Worm (Caenorhabditis elegans): ENCODE data around the gene fbxa-78.

fbxa-78 gene

ce11 chrIII:1289139-1289538, 30.9 kb upstream of the fbxa-78 start:
- TF ChIP-seq elt-2 (tag; optimal IDR thresholded peaks at IDR 0.05) (peak; percentile 96), ama-1 (optimal IDR thresholded peaks at IDR 0.05) (no peak), nhr-11 (tag; optimal IDR thresholded peaks at IDR 0.05) (no peak)

DNA sequence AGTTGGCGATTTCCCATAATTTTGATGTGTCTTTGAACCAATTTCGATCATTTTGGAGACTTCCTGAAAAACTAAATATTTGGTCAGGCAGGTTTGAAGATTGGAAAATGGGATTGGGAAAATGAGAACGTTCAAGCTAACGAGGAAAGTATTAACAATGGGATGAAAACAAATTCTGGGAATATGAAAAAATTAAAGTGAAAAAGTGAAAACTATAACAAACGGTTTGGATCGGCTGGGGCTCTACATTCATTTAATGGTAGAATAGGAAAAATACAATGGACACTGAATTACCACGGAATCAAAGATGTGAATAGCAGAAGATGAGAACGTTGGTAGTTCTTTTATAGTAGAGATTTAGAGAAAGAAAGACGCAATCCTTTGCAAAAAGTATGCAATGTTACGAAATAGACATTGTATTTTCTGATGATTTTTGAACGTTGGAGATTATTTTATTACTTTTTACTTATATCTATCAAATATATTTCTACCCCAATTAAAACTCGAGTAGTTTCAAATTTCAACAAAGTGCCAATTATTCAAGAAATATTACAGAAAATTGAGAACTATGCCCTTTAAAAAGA, 30.3 kb upstream of the fbxa-78 start, which contains the start of gene fbxa-50:
Gene fbxa-50, minus strand, starts transcription at position 51 of the 584 bp plus-strand sequence.
- TF ChIP-seq tbx-2 (tag; optimal IDR thresholded peaks at IDR 0.05): no peak
- TF ChIP-seq sdc-2 (tag; optimal IDR thresholded peaks at IDR 0.05): no peak
- no peak for TF ChIP-seq lin-11 (tag; optimal IDR thresholded peaks at IDR 0.05)
- TF ChIP-seq dmd-4 (tag; optimal IDR thresholded peaks at IDR 0.05; ENCODE audit: borderline replicate concordance): no peak
- TF ChIP-seq che-1 (tag; optimal IDR thresholded peaks at IDR 0.05): no peak
- no peak for TF ChIP-seq T23F11.4 (GFP tag; optimal IDR thresholded peaks at IDR 0.05)

DNA sequence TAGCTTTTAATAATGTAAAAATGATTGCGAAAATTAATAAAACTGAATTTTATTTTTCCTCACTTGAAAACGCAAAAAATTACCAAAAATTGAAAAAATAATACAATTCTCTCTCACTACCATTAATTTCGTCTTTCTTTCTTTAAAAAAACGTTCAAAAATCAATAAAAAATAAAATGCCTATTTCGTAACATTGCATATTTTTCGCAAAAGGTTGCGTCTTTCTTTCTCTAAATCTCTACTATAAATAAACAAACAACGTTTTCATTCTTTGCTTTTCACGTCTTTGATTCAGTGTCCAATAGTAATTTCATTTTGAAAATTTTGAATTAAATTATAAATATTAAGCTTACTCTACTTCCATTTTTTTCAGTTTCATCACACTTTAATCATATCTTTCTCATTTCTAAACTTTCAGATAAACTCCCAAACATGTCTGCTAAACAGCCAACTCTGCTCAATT, 26.4 kb upstream of the fbxa-78 start, which contains the start of gene fbxa-37:
Gene fbxa-37, plus strand, starts transcription at position 413 of the 463 bp plus-strand sequence.
- TF ChIP-seq elt-4 (tag; optimal IDR thresholded peaks at IDR 0.05) (no peak), ceh-22 (tag; optimal IDR thresholded peaks at IDR 0.05) (no peak), unc-86 (tag; optimal IDR thresholded peaks at IDR 0.05) (no peak), ceh-30 (tag; optimal IDR thresholded peaks at IDR 0.05) (no peak), pros-1 (tag; optimal IDR thresholded peaks at IDR 0.05) (no peak), pqm-1 (tag; optimal IDR thresholded peaks at IDR 0.05) (no peak), ceh-6 (GFP tag; optimal IDR thresholded peaks at IDR 0.05) (no peak), ceh-24 (tag; optimal IDR thresholded peaks at IDR 0.05) (no peak), sox-4 (tag; optimal IDR thresholded peaks at IDR 0.05) (no peak), gmeb-2 (tag; optimal IDR thresholded peaks at IDR 0.05) (no peak), pha-4 (tag; optimal IDR thresholded peaks at IDR 0.05) (no peak), nhr-11 (tag; optimal IDR thresholded peaks at IDR 0.05) (no peak)

- TF ChIP-seq elt-2 (tag; optimal IDR thresholded peaks at IDR 0.05) (peak; percentile 43), ets-4 (tag; optimal IDR thresholded peaks at IDR 0.05) (no peak), pqm-1 (tag; optimal IDR thresholded peaks at IDR 0.05) (peak; percentile 45)
Measured at ce11 chrIII:1279197-1279596, 20.9 kb upstream of the fbxa-78 start.

ce11 chrIII:1275513-1275912, 17.3 kb upstream of the fbxa-78 start, which contains the start of gene fbxa-30:
fbxa-30 (minus strand) TSS chrIII:1275613.
- no peak for TF ChIP-seq ceh-14 (tag; optimal IDR thresholded peaks at IDR 0.05)
- no peak for TF ChIP-seq lim-6 (tag; optimal IDR thresholded peaks at IDR 0.05)
- no peak for TF ChIP-seq Y22D7AL.16 (tag; optimal IDR thresholded peaks at IDR 0.05)
- TF ChIP-seq eyg-1 (tag; optimal IDR thresholded peaks at IDR 0.05): no peak
- no peak for TF ChIP-seq odd-2 (tag; optimal IDR thresholded peaks at IDR 0.05)
- no peak for TF ChIP-seq fkh-10 (GFP tag; optimal IDR thresholded peaks at IDR 0.05)
- TF ChIP-seq tbx-2 (tag; optimal IDR thresholded peaks at IDR 0.05): no peak
- TF ChIP-seq npax-4 (tag; optimal IDR thresholded peaks at IDR 0.05): no peak
- TF ChIP-seq ahr-1 (tag; optimal IDR thresholded peaks at IDR 0.05): no peak
- no peak for TF ChIP-seq lin-11 (tag; optimal IDR thresholded peaks at IDR 0.05)
- TF ChIP-seq zip-5 (tag; optimal IDR thresholded peaks at IDR 0.05): no peak
- TF ChIP-seq sox-4 (tag; optimal IDR thresholded peaks at IDR 0.05): no peak
- TF ChIP-seq T23F11.4 (GFP tag; optimal IDR thresholded peaks at IDR 0.05): no peak
- no peak for TF ChIP-seq dve-1 (tag; optimal IDR thresholded peaks at IDR 0.05)
- no peak for TF ChIP-seq ceh-30 (tag; optimal IDR thresholded peaks at IDR 0.05)

DNA sequence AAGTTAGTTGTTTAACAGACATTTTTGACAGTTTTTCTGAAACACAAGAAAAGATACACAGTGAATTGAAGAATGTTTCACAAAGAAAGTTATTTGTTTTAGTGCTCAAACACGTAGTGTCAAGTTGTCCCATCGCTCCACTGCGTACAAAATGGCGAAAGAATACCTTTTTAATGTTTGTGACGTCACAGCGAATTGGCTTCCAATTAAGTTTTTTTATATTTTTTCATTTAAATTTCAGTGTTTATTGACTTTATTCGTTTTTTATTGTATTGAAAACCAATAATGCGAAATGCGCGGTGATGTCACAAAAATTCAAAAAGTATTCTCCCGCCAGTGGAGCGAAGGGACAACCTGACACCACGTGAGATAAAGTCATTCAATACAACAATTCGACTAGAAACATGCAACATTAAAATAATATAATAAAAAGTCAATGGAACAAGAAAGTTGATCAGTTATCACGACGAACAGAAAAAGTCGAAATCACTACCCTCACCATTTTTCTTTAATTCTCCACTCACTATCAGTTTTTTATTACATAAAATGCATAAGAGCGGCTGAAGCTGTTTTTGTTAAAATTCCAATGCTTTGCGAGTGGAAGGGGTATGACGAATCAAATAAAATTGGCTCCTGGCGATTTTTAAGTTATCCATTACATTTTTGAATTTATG, 15.5 kb upstream of the fbxa-78 start, which contains the start of gene fbxa-29:
Gene fbxa-29, minus strand, starts transcription at position 51 of the 674 bp plus-strand sequence.
- TF ChIP-seq nhr-232 (tag; optimal IDR thresholded peaks at IDR 0.05) (no peak), ama-1 (optimal IDR thresholded peaks at IDR 0.05) (no peak), fkh-10 (GFP tag; optimal IDR thresholded peaks at IDR 0.05) (no peak), lin-11 (tag; optimal IDR thresholded peaks at IDR 0.05) (no peak), unc-42 (tag; optimal IDR thresholded peaks at IDR 0.05) (no peak)
